Worm (Caenorhabditis elegans) whole organism, L1 larva: ENCODE data around the gene lgc-57.

Experiments used
- dpl-1 ChIP-seq, 3 experiments: fragments of 150-350 bp in 2 of 3; sonication (generic microtip) in 1 of 3; optimal IDR thresholded peaks; 2 replicates each; lab custom pipeline; 2014 to 2017; ENCODE audit warnings: missing biosample characterization in 3 of 3, missing genetic modification characterization in 3 of 3, missing genetic modification reagents in 3 of 3
- elt-3 ChIP-seq, 6 experiments: fragments of 150-350 bp in 1 of 6; sonication (generic microtip); optimal IDR thresholded peaks; 2 replicates each; lab custom pipeline; 2017 to 2018; ENCODE audit warnings: missing biosample characterization in 6 of 6, missing genetic modification characterization in 6 of 6, inconsistent platforms in 1 of 6
- fkh-10 ChIP-seq: sonication (generic microtip); optimal IDR thresholded peaks from 2 replicates; lab custom pipeline; 2017; ENCODE audit warnings: missing biosample characterization, missing genetic modification reagents, missing genetic modification characterization
- lin-14 ChIP-seq: fragments of 200-800 bp; sonication (Bioruptor generic); optimal IDR thresholded peaks from 2 replicates; lab custom pipeline; 2018; ENCODE audit warnings: mild to moderate bottlenecking, missing genetic modification characterization, moderate library complexity, missing compliant biosample characterization
- lin-39 ChIP-seq: fragments of 150-350 bp; optimal IDR thresholded peaks from 2 replicates; lab custom pipeline; 2014; ENCODE audit warnings: missing biosample characterization, missing genetic modification reagents, missing genetic modification characterization
- skn-1 ChIP-seq: fragments of 150-350 bp; optimal IDR thresholded peaks from 2 replicates; lab custom pipeline; 2014; ENCODE audit warnings: missing biosample characterization, missing genetic modification characterization

- TF ChIP-seq dpl-1 (GFP tag; optimal IDR thresholded peaks at IDR 0.05; lab: Kevin White, UChicago) (no peak), fkh-10 (GFP tag; lab: Kevin White, UChicago) (no peak), lin-39 (tag; lab: Kevin White, UChicago) (no peak), skn-1 (tag; lab: Kevin White, UChicago) (no peak), lin-14 (GFP tag; lab: Kevin White, UChicago) (no peak), elt-3 (tag; optimal IDR thresholded peaks at IDR 0.05; lab: Kevin White, UChicago) (no peak)
Observed at ce11 chrII:10694713-10695112, at the start of gene lgc-57.
